Worm (Caenorhabditis elegans): ENCODE results near the gene F36A4.4.

DNA sequence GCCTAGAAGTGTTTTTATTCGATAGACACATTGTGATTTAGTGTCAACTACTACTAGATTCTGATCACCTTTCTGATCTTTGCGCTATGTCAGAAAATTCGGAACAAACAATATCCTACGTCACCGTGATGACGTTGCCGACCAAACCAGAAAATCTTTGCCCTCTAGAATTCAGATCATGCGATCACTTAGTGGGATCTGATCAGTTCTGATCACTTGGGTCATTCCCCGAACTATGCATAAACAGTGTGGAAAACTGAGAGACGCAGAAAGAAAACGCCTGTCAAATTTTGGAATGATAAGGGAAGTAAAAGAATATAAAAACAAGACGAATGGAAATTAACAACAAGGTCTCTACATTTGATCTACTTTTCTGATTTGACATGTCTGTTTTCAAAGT lies 27.1 kb downstream of the F36A4.4 start, which contains the start of gene F15E6.3:
- TF ChIP-seq dao-5 (tag; optimal IDR thresholded peaks at IDR 0.05) (no peak), him-1 (tag; optimal IDR thresholded peaks at IDR 0.05) (no peak)

Measured in whole organism, L4/young adult.